Fruit fly (Drosophila melanogaster) whole organism, adult: Measurements from ENCODE around the gene SsRbeta.

Source experiments
- CG7101 ChIP-seq: fragments of 200-800 bp; sonication (Bioruptor generic); optimal IDR thresholded peaks from 2 replicates; lab custom pipeline; 2018; ENCODE audit warnings: missing biosample characterization, mild to moderate bottlenecking, missing genetic modification characterization, moderate library complexity
- Mnt ChIP-seq: fragments of 200-800 bp; sonication (Bioruptor generic); optimal IDR thresholded peaks from 2 replicates; lab custom pipeline; 2016; ENCODE audit warnings: missing biosample characterization, mild to moderate bottlenecking, missing genetic modification characterization
- bab1 ChIP-seq: fragments of 200-800 bp; sonication (Bioruptor generic); optimal IDR thresholded peaks from 3 replicates; lab custom pipeline; 2019; ENCODE audit warnings: missing biosample characterization, mild to moderate bottlenecking, missing genetic modification characterization, moderate library complexity
- cic ChIP-seq: fragments of 200-800 bp; sonication (Bioruptor generic); optimal IDR thresholded peaks from 2 replicates; lab custom pipeline; 2017; ENCODE audit warnings: missing biosample characterization, mild to moderate bottlenecking, missing genetic modification characterization, moderate library complexity
- cnc ChIP-seq, 2 experiments: fragments of >200 bp; optimal IDR thresholded peaks; 2 replicates each; lab custom pipeline; 2017
- kay ChIP-seq: fragments of 200-800 bp; sonication (Bioruptor generic); peaks from one replicate; lab custom pipeline; 2016; ENCODE audit warnings: missing biosample characterization, missing genetic modification characterization, borderline replicate concordance
- ovo ChIP-seq: fragments of 200-800 bp; sonication (Bioruptor generic); optimal IDR thresholded peaks from 2 replicates; lab custom pipeline; 2016; ENCODE audit warnings: missing biosample characterization, missing genetic modification characterization

dm6 chr3L:16157251-16158190, 28.1 kb downstream of the SsRbeta start:
- no peak for TF ChIP-seq Mnt (GFP tag; lab: Kevin White, UChicago)
- no peak for TF ChIP-seq ovo
- no peak for TF ChIP-seq cic (GFP tag; lab: Kevin White, UChicago)
- no peak for TF ChIP-seq cnc (optimal IDR thresholded peaks at IDR 0.05; lab: Kevin White, UChicago)
- TF ChIP-seq CG7101: no peak
- no peak for TF ChIP-seq bab1 (GFP tag; lab: Kevin White, UChicago)
- no peak for TF ChIP-seq kay (GFP tag; lab: Kevin White, UChicago)
